Worm (Caenorhabditis elegans) whole organism, L2 larva: ENCODE results near the gene C51E3.6.

ENCODE experiments used
- alr-1 ChIP-seq: fragments of 150-350 bp; optimal IDR thresholded peaks from 2 replicates; lab custom pipeline; 2014; ENCODE audit warnings: missing biosample characterization, missing genetic modification characterization
- lin-13 ChIP-seq: fragments of 150-350 bp; optimal IDR thresholded peaks from 2 replicates; lab custom pipeline; 2014; ENCODE audit warnings: missing biosample characterization, missing genetic modification reagents, missing genetic modification characterization
- lin-39 ChIP-seq: fragments of 150-350 bp; optimal IDR thresholded peaks from 2 replicates; lab custom pipeline; 2014; ENCODE audit warnings: missing biosample characterization, missing genetic modification reagents, missing genetic modification characterization
- mdl-1 ChIP-seq, 2 experiments: fragments of 150-350 bp in 1 of 2; sonication (generic microtip) in 1 of 2; optimal IDR thresholded peaks; 2 replicates each; lab custom pipeline; 2017; ENCODE audit warnings: missing biosample characterization in 2 of 2, missing genetic modification characterization in 2 of 2
- peb-1 ChIP-seq: fragments of 150-350 bp; optimal IDR thresholded peaks from 2 replicates; lab custom pipeline; 2014; ENCODE audit warnings: missing biosample characterization, missing genetic modification characterization
- snpc-4 ChIP-seq: fragments of 150-350 bp; optimal IDR thresholded peaks from 2 replicates; lab custom pipeline; 2014; ENCODE audit warnings: missing biosample characterization, missing genetic modification characterization
- unc-39 ChIP-seq: fragments of 150-350 bp; optimal IDR thresholded peaks from 2 replicates; lab custom pipeline; 2014; ENCODE audit warnings: missing biosample characterization, missing genetic modification characterization
- ztf-11 ChIP-seq: sonication (generic microtip); optimal IDR thresholded peaks from 2 replicates; lab custom pipeline; 2017; ENCODE audit warnings: missing biosample characterization, missing genetic modification characterization

ce11 chrV:10149728-10150127 lies 16.5 kb downstream of the C51E3.6 start, which contains the start of gene srsx-27:
- TF ChIP-seq ztf-11 (tag; lab: Kevin White, UChicago) (no peak), lin-39 (tag; lab: Kevin White, UChicago) (no peak), unc-39 (no peak), peb-1 (no peak), mdl-1 (tag; optimal IDR thresholded peaks at IDR 0.05; lab: Kevin White, UChicago) (no peak), snpc-4 (tag; lab: Kevin White, UChicago) (no peak), lin-13 (GFP tag; lab: Kevin White, UChicago) (no peak), alr-1 (no peak)
